Worm (Caenorhabditis elegans): ENCODE results near the gene npl-4.1.

ce11 chrII:5654215-5654614 lies 23.1 kb downstream of the npl-4.1 start, which contains the start of gene F59E12.1:
- no peak for TF ChIP-seq him-1 (tag; optimal IDR thresholded peaks at IDR 0.05)
- no peak for TF ChIP-seq dao-5 (tag; optimal IDR thresholded peaks at IDR 0.05)
- TF ChIP-seq W03F9.2 (tag; optimal IDR thresholded peaks at IDR 0.05), result no peak

Measured in whole organism, L4/young adult.